Worm (Caenorhabditis elegans) whole organism, late embryonic: ENCODE results near the gene str-262.

Experiments used
- C38D4.7 ChIP-seq: fragments of 200-800 bp; sonication (Bioruptor generic); optimal IDR thresholded peaks from 2 replicates; lab custom pipeline; 2018; ENCODE audit warnings: mild to moderate bottlenecking, missing genetic modification characterization, moderate library complexity, missing compliant biosample characterization
- F13H6.1 ChIP-seq: sonication (generic microtip); optimal IDR thresholded peaks from 2 replicates; lab custom pipeline; 2016; ENCODE audit warnings: missing genetic modification characterization, missing compliant biosample characterization
- ahr-1 ChIP-seq: sonication (generic microtip); optimal IDR thresholded peaks from 2 replicates; lab custom pipeline; 2016; ENCODE audit warnings: missing genetic modification characterization, missing compliant biosample characterization
- ama-1 ChIP-seq: fragments of 150-350 bp; optimal IDR thresholded peaks from 2 replicates; lab custom pipeline; 2014
- ceh-30 ChIP-seq: fragments of 150-350 bp; optimal IDR thresholded peaks from 2 replicates; lab custom pipeline; 2014; ENCODE audit warnings: missing biosample characterization, missing genetic modification characterization
- elt-2 ChIP-seq: sonication (generic microtip); optimal IDR thresholded peaks from 2 replicates; lab custom pipeline; 2016; ENCODE audit warnings: missing genetic modification reagents, missing genetic modification characterization, missing compliant biosample characterization
- fkh-10 ChIP-seq: fragments of 150-350 bp; optimal IDR thresholded peaks from 2 replicates; lab custom pipeline; 2014; ENCODE audit warnings: missing biosample characterization, missing genetic modification reagents, missing genetic modification characterization
- hlh-15 ChIP-seq: sonication (generic microtip); optimal IDR thresholded peaks from 2 replicates; lab custom pipeline; 2016; ENCODE audit warnings: missing genetic modification characterization, missing compliant biosample characterization
- lim-6 ChIP-seq: sonication (generic microtip); optimal IDR thresholded peaks from 2 replicates; lab custom pipeline; 2016; ENCODE audit warnings: missing genetic modification characterization, missing compliant biosample characterization
- nfya-1 ChIP-seq: sonication (generic microtip); optimal IDR thresholded peaks from 2 replicates; lab custom pipeline; 2017; ENCODE audit warnings: missing genetic modification characterization, mild to moderate bottlenecking, missing compliant biosample characterization, antibody characterized with exemption, moderate library complexity
- pag-3 ChIP-seq: sonication (generic microtip); optimal IDR thresholded peaks from 2 replicates; lab custom pipeline; 2016; ENCODE audit warnings: missing compliant biosample characterization, missing genetic modification characterization, borderline replicate concordance
- pros-1 ChIP-seq: fragments of 150-350 bp; optimal IDR thresholded peaks from 2 replicates; lab custom pipeline; 2014; ENCODE audit warnings: missing biosample characterization, missing genetic modification reagents, missing genetic modification characterization
- sox-4 ChIP-seq: sonication (generic microtip); optimal IDR thresholded peaks from 2 replicates; lab custom pipeline; 2017; ENCODE audit warnings: mild to moderate bottlenecking, missing genetic modification characterization, inconsistent platforms, missing compliant biosample characterization

DNA sequence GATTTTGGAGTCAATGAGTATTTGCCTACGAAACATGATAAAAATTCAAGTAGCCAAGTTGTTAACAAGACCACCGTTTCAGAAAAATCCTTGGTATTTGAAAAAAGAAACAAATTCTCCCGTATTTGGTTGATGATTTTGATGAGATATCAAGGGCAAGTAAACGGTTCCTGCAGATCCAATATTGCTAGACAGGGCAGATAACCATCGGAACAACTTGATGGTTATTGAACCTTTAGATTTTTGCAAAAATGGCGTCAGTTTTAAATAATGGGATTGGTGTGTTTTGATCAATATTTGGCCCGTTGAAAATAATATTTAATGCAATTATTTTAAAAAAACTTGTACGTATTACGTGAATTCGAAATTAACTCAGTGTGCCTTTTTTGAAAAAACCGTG is 47.7 kb upstream of the str-262 start:
- TF ChIP-seq elt-2 (tag; lab: Kevin White, UChicago), result no peak
- TF ChIP-seq ceh-30 (tag; lab: Kevin White, UChicago), result no peak
- TF ChIP-seq hlh-15, result no peak
- TF ChIP-seq ama-1 (lab: Kevin White, UChicago), result no peak
- TF ChIP-seq nfya-1 (tag; lab: Kevin White, UChicago), result no peak
- no peak for TF ChIP-seq pros-1 (tag; lab: Kevin White, UChicago)
- no peak for TF ChIP-seq F13H6.1
- no peak for TF ChIP-seq pag-3 (tag; lab: Kevin White, UChicago)
- TF ChIP-seq lim-6 (tag; lab: Kevin White, UChicago), result no peak
- no peak for TF ChIP-seq fkh-10 (GFP tag; lab: Kevin White, UChicago)
- no peak for TF ChIP-seq sox-4 (tag; lab: Kevin White, UChicago)
- TF ChIP-seq C38D4.7 (GFP tag; lab: Kevin White, UChicago), result no peak
- TF ChIP-seq ahr-1 (tag; lab: Kevin White, UChicago), result no peak
